Worm (Caenorhabditis elegans) whole organism, late embryonic: ENCODE results near the gene F07C6.6.

Experiments used
- F13H6.1 ChIP-seq: sonication (generic microtip); optimal IDR thresholded peaks from 2 replicates; lab custom pipeline; 2016; ENCODE audit warnings: missing genetic modification characterization, missing compliant biosample characterization
- K09A11.1 ChIP-seq: sonication (generic microtip); optimal IDR thresholded peaks from 2 replicates; lab custom pipeline; 2017; ENCODE audit warnings: antibody characterized with exemption, mild to moderate bottlenecking, missing genetic modification characterization, missing compliant biosample characterization; ENCODE audit not compliant: insufficient read depth
- T23F11.4 ChIP-seq: fragments of 200-800 bp; sonication (Bioruptor generic); optimal IDR thresholded peaks from 2 replicates; lab custom pipeline; 2018; ENCODE audit warnings: mild to moderate bottlenecking, missing genetic modification characterization, missing compliant biosample characterization
- ceh-19 ChIP-seq: fragments of 200-800 bp; sonication (Bioruptor generic); optimal IDR thresholded peaks from 2 replicates; lab custom pipeline; 2018; ENCODE audit warnings: mild to moderate bottlenecking, missing genetic modification characterization, missing compliant biosample characterization
- ceh-31 ChIP-seq: sonication (generic microtip); optimal IDR thresholded peaks from 2 replicates; lab custom pipeline; 2016; ENCODE audit warnings: missing genetic modification characterization, missing compliant biosample characterization
- ceh-34 ChIP-seq: sonication (generic microtip); optimal IDR thresholded peaks from 2 replicates; lab custom pipeline; 2016; ENCODE audit warnings: mild to moderate bottlenecking, missing genetic modification characterization, missing compliant biosample characterization
- dmd-4 ChIP-seq: sonication (generic microtip); optimal IDR thresholded peaks from 2 replicates; lab custom pipeline; 2016; ENCODE audit warnings: borderline replicate concordance, missing genetic modification characterization, missing compliant biosample characterization
- dve-1 ChIP-seq: sonication (generic microtip); optimal IDR thresholded peaks from 2 replicates; lab custom pipeline; 2017; ENCODE audit warnings: antibody characterized with exemption, mild to moderate bottlenecking, missing genetic modification characterization, missing compliant biosample characterization
- elt-2 ChIP-seq: sonication (generic microtip); optimal IDR thresholded peaks from 2 replicates; lab custom pipeline; 2016; ENCODE audit warnings: missing genetic modification reagents, missing genetic modification characterization, missing compliant biosample characterization
- elt-4 ChIP-seq: sonication (generic microtip); optimal IDR thresholded peaks from 2 replicates; lab custom pipeline; 2016; ENCODE audit warnings: missing genetic modification characterization, missing compliant biosample characterization
- fkh-6 ChIP-seq: sonication (generic microtip); optimal IDR thresholded peaks from 2 replicates; lab custom pipeline; 2016; ENCODE audit warnings: missing genetic modification characterization, missing compliant biosample characterization
- gmeb-2 ChIP-seq: sonication (generic microtip); optimal IDR thresholded peaks from 2 replicates; lab custom pipeline; 2016; ENCODE audit warnings: missing genetic modification characterization, inconsistent platforms, missing compliant biosample characterization
- hlh-15 ChIP-seq: sonication (generic microtip); optimal IDR thresholded peaks from 2 replicates; lab custom pipeline; 2016; ENCODE audit warnings: missing genetic modification characterization, missing compliant biosample characterization
- nhr-232 ChIP-seq: sonication (generic microtip); optimal IDR thresholded peaks from 2 replicates; lab custom pipeline; 2016; ENCODE audit warnings: missing genetic modification characterization, missing compliant biosample characterization
- npax-4 ChIP-seq: sonication (generic microtip); optimal IDR thresholded peaks from 2 replicates; lab custom pipeline; 2016; ENCODE audit warnings: missing genetic modification characterization, missing compliant biosample characterization
- pag-3 ChIP-seq: sonication (generic microtip); optimal IDR thresholded peaks from 2 replicates; lab custom pipeline; 2016; ENCODE audit warnings: missing compliant biosample characterization, missing genetic modification characterization, borderline replicate concordance
- pha-4 ChIP-seq: fragments of 150-350 bp; optimal IDR thresholded peaks from 2 replicates; lab custom pipeline; 2018; ENCODE audit warnings: missing biosample characterization, missing genetic modification reagents, missing genetic modification characterization
- pros-1 ChIP-seq: fragments of 150-350 bp; optimal IDR thresholded peaks from 2 replicates; lab custom pipeline; 2014; ENCODE audit warnings: missing biosample characterization, missing genetic modification reagents, missing genetic modification characterization
- tbx-2 ChIP-seq: sonication (generic microtip); optimal IDR thresholded peaks from 2 replicates; lab custom pipeline; 2016; ENCODE audit warnings: missing genetic modification characterization, missing compliant biosample characterization
- unc-3 ChIP-seq, 2 experiments: fragments of 200-800 bp in 1 of 2; sonication (Bioruptor generic) in 1 of 2; sonication (generic microtip) in 1 of 2; conservative IDR thresholded peaks in 1 of 2; optimal IDR thresholded peaks in 1 of 2; 2 replicates each; pipeline versions ENCODE4 v1.3.6 to Lab custom; 2016 to 2022; ENCODE audit warnings: missing compliant biosample characterization in 2 of 2, missing genetic modification characterization in 2 of 2, missing genetic modification reagents in 1 of 2
- unc-42 ChIP-seq: sonication (generic microtip); optimal IDR thresholded peaks from 2 replicates; lab custom pipeline; 2016; ENCODE audit warnings: missing genotype, missing genetic modification characterization, missing compliant biosample characterization
- zip-5 ChIP-seq: sonication (generic microtip); optimal IDR thresholded peaks from 2 replicates; lab custom pipeline; 2016; ENCODE audit warnings: missing genetic modification characterization, missing compliant biosample characterization

F07C6.6 gene

DNA sequence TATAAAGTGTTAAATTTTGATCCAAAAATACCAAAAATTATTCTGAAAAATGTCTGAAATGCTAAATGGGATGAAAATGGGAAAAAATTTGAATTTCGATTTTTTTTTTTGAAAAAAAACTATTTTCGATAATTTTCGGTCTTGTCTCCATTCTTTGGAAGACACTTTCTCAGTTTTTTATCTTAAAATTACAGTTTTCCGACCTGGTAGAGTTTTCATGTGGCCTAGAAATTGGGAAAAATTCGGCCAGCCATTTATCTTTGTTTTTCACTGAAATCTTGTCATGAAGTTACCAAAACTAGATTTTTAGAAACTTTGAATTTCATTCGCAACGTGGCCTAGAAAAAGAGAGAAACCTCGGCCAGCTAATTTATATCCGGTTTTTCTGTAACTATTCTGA, 48.3 kb downstream of the F07C6.6 start:
- TF ChIP-seq nhr-232 (no peak), dmd-4 (tag; lab: Kevin White, UChicago) (no peak), tbx-2 (tag; lab: Kevin White, UChicago) (no peak), dve-1 (tag; lab: Kevin White, UChicago) (no peak), ceh-34 (tag; lab: Kevin White, UChicago) (no peak), unc-3 (GFP tag; conservative IDR thresholded peaks at IDR 0.05; lab: Robert Waterston, UW) (no peak), unc-3 (tag; optimal IDR thresholded peaks at IDR 0.05; lab: Kevin White, UChicago) (no peak), gmeb-2 (tag; lab: Kevin White, UChicago) (no peak), unc-42 (tag; lab: Kevin White, UChicago) (no peak), pag-3 (tag; lab: Kevin White, UChicago) (no peak), fkh-6 (tag; lab: Kevin White, UChicago) (no peak), T23F11.4 (GFP tag; lab: Kevin White, UChicago) (no peak), hlh-15 (tag; lab: Kevin White, UChicago) (no peak), zip-5 (tag; lab: Kevin White, UChicago) (no peak), ceh-31 (tag; lab: Kevin White, UChicago) (no peak), K09A11.1 (tag; lab: Kevin White, UChicago) (no peak), ceh-19 (GFP tag; lab: Kevin White, UChicago) (no peak), npax-4 (tag; lab: Kevin White, UChicago) (no peak), F13H6.1 (tag; lab: Kevin White, UChicago) (no peak), pha-4 (tag; lab: Kevin White, UChicago) (no peak), elt-4 (tag; lab: Kevin White, UChicago) (no peak)

DNA sequence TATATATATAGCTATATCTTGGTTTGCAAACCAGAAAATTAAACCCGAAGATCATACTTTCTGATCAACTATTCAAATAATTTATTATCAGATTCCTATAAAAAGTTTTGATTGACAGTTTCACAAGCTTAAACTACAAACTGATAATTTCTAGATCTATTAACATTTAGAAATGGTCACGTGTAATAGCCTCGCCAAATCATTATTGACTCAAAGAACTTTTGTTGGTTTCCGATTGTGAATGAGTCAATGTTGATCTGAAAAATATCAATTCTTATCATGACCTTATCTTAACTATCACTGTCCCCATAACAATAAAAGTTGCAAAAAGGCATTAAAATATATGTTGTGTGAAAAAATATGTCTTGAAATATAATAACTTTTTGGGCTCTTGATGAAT, 49.5 kb downstream of the F07C6.6 start:
- TF ChIP-seq pros-1 (no peak), elt-2 (tag; lab: Kevin White, UChicago) (peak; percentile 65)
